Worm (Caenorhabditis elegans): ENCODE results near the gene Y116A8B.4.

The Y116A8B.4 gene

DNA sequence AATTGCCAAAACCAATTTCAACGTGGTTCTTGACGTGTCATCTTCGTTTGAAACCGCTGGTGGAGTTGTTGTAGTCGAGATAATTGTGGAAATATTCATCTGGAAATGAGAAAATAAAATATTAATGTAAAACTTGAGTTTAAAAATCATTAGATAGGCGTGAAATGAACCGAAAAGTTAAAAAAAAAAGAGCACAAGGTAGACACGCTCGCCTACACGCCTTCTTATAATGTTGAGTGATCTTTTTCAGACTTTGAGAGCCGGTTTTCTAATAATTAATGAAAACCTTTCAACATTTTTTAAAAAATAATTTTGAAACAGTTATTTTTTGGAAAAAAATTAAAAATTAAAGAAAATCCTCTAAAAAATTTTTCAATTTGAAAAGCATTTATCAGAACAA lies 7.4 kb downstream of the Y116A8B.4 start, which contains the start of gene npr-32:
Gene npr-32 (minus strand): TSS at position 101 of the 400 bp plus-strand sequence.
- TF ChIP-seq sox-4 (tag; optimal IDR thresholded peaks at IDR 0.05), result no peak

ce11 chrIV:17232899-17233298 lies 9.3 kb downstream of the Y116A8B.4 start:
- TF ChIP-seq unc-42 (tag; optimal IDR thresholded peaks at IDR 0.05), result peak; percentile 58
- no peak for TF ChIP-seq dmd-4 (tag; optimal IDR thresholded peaks at IDR 0.05; ENCODE audit: borderline replicate concordance)

DNA sequence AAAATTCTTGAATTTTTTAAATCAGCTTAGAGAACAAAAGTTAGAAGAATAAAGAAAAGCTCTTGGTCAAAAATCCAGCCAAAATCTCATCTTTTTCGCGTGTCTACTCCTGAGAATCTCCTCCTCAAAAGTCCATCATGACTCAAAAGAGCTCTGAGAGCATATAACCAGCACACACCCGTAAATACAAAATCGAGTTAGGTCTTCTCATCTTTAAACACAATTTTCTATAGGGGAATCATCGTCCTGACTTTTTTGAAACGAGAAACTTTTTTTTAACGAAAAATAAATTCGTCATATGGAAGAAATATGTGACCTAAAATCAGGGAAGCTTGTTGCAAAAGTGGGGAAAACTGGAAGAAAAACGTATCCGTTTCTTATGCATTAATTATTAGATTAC lies 9.9 kb downstream of the Y116A8B.4 start:
- TF ChIP-seq ceh-6 (GFP tag; optimal IDR thresholded peaks at IDR 0.05) (no peak), che-1 (tag; optimal IDR thresholded peaks at IDR 0.05) (no peak), unc-3 (GFP tag; conservative IDR thresholded peaks at IDR 0.05) (no peak), unc-3 (tag; optimal IDR thresholded peaks at IDR 0.05) (no peak), unc-42 (tag; optimal IDR thresholded peaks at IDR 0.05) (peak; percentile 94)

DNA sequence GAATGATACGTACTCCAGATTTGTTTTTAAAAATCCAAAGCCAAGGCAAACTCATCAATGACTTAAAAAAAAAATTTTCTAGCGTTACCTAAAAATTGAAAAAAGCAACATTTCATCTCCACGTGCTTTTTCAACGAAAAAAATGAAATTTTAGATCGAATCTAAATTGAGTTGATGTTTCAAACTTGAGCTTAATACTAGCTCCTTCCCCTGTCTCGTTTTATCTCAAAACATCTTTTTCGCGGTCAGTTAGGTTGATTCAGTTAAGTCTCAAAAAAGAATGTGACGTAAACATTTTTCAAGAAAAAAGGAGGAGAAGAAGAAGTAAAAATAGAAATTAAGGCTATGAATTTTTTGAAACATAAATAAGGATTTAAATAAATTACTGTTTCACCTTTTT lies 13.5 kb downstream of the Y116A8B.4 start:
- TF ChIP-seq ceh-31 (tag; optimal IDR thresholded peaks at IDR 0.05) (no peak), ref-2 (tag; optimal IDR thresholded peaks at IDR 0.05) (no peak), tbx-2 (tag; optimal IDR thresholded peaks at IDR 0.05) (no peak), ceh-48 (tag; optimal IDR thresholded peaks at IDR 0.05) (no peak), pha-4 (tag; optimal IDR thresholded peaks at IDR 0.05) (no peak), pha-2 (tag; optimal IDR thresholded peaks at IDR 0.05) (no peak), unc-42 (tag; optimal IDR thresholded peaks at IDR 0.05) (peak; percentile 34)

- no peak for TF ChIP-seq unc-86 (tag; optimal IDR thresholded peaks at IDR 0.05)
- TF ChIP-seq dmd-4 (tag; optimal IDR thresholded peaks at IDR 0.05; ENCODE audit: borderline replicate concordance), result no peak
- peak; percentile 71 for TF ChIP-seq unc-42 (tag; optimal IDR thresholded peaks at IDR 0.05)
Observed at ce11 chrIV:17238951-17239350, 15.4 kb downstream of the Y116A8B.4 start.

ce11 chrIV:17245200-17245599 lies 21.6 kb downstream of the Y116A8B.4 start, which contains the start of gene ZK550.2:
TSS of gene ZK550.2 (plus strand) at chrIV:17245584.
- TF ChIP-seq pqm-1 (tag; optimal IDR thresholded peaks at IDR 0.05) (peak; percentile 54), unc-86 (tag; optimal IDR thresholded peaks at IDR 0.05) (no peak), elt-2 (tag; optimal IDR thresholded peaks at IDR 0.05) (peak; percentile 85)

DNA sequence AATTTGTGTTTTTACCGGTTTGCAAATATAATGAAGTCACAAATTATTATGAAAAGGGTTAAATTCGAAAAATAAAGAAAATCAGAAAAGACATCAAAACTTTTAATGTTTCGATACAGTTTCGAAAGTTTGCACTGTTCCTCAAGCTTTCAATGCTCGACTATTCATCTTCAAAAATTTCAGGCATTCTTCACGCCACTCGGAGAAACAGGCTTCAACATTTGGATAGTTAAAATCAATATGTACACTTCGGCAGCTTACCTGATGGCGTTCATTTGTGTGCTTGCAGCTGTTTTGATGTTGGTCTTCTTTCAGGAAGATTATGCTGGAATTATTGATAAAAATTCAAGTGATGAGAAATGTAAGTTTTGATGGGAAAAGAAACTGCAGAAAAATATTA lies 23.6 kb downstream of the Y116A8B.4 start:
- TF ChIP-seq odd-2 (tag; optimal IDR thresholded peaks at IDR 0.05), result no peak

DNA sequence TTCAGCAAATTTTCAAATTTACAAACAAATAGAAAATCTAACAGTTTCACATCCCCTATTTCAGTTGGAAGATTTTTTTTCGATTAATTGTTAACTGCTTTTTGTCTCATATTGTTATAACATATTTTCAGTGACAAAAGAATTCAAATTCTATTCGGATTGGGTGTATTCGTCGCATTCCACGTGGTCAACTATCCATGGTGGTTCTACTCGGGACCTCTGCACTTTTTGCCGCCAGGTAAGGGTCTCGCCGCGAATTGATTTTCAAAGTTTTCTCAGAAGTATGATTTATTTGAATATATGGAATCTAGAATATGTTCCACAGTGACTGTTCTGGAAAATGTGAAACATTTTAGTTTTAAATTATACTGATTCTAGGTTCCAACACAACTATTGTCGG lies 25.0 kb downstream of the Y116A8B.4 start:
- TF ChIP-seq sox-2 (GFP tag; IDR thresholded peaks at IDR 0.05) (no peak), tbx-7 (tag; optimal IDR thresholded peaks at IDR 0.05) (no peak), K02D7.2 (tag; optimal IDR thresholded peaks at IDR 0.05) (no peak), C08G9.2 (tag; optimal IDR thresholded peaks at IDR 0.05) (no peak), ama-1 (optimal IDR thresholded peaks at IDR 0.05) (no peak), dve-1 (tag; optimal IDR thresholded peaks at IDR 0.05) (no peak), ahr-1 (tag; optimal IDR thresholded peaks at IDR 0.05) (no peak), unc-55 (GFP tag; optimal IDR thresholded peaks at IDR 0.05) (no peak), ref-2 (tag; optimal IDR thresholded peaks at IDR 0.05) (no peak), ceh-19 (GFP tag; optimal IDR thresholded peaks at IDR 0.05) (no peak), ceh-22 (tag; optimal IDR thresholded peaks at IDR 0.05) (no peak), nfya-1 (tag; optimal IDR thresholded peaks at IDR 0.05) (no peak)
